Worm (Caenorhabditis elegans): Measurements from ENCODE around the gene T22D1.5.
A peak's percentile ranks its signal among the peaks of the same experiment; 100 is the strongest.

Gene T22D1.5

ce11 chrIV:6904606-6905005 is 856 bp downstream of the T22D1.5 start:
- peak in 1 of 2 experiments; percentile 92 for TF ChIP-seq unc-62 (GFP tag; optimal IDR thresholded peaks at IDR 0.05 in 1 of 2)
- no peak for TF ChIP-seq unc-62 (tag; optimal IDR thresholded peaks at IDR 0.05)
- TF ChIP-seq F26F4.8 (GFP tag; conservative IDR thresholded peaks at IDR 0.05), result no peak

ce11 chrIV:6905428-6905827 is 1.7 kb downstream of the T22D1.5 start:
- TF ChIP-seq rbr-2 (tag; optimal IDR thresholded peaks at IDR 0.05), result no peak
- no peak for TF ChIP-seq dve-1 (tag; optimal IDR thresholded peaks at IDR 0.05; ENCODE audit: insufficient read depth)
- no peak for TF ChIP-seq lin-39 (tag; optimal IDR thresholded peaks at IDR 0.05)
- no peak for TF ChIP-seq tra-1 (GFP tag; IDR thresholded peaks at IDR 0.05)
- TF ChIP-seq mdl-1 (tag; optimal IDR thresholded peaks at IDR 0.05), result no peak
- TF ChIP-seq pqm-1 (tag; optimal IDR thresholded peaks at IDR 0.05), result no peak
- no peak for TF ChIP-seq hlh-30 (tag; optimal IDR thresholded peaks at IDR 0.05; ENCODE audit: insufficient read depth)
- no peak for TF ChIP-seq unc-62 (GFP tag; optimal IDR thresholded peaks at IDR 0.05 in 1 of 2)
- no peak for TF ChIP-seq unc-62 (tag; optimal IDR thresholded peaks at IDR 0.05)
- no peak for TF ChIP-seq nhr-48 (tag; optimal IDR thresholded peaks at IDR 0.05)
- TF ChIP-seq F26F4.8 (GFP tag; conservative IDR thresholded peaks at IDR 0.05), result 0 out of 2 replicates have a peak, but pooled peaks have one; percentile 16
- TF ChIP-seq unc-130 (GFP tag; optimal IDR thresholded peaks at IDR 0.05), result peak; percentile 5
- no peak for TF ChIP-seq nhr-111 (GFP tag; optimal IDR thresholded peaks at IDR 0.05)
- TF ChIP-seq F44E2.7 (GFP tag; IDR thresholded peaks at IDR 0.05), result no peak
- no peak for TF ChIP-seq ces-1 (GFP tag; optimal IDR thresholded peaks at IDR 0.05)
- TF ChIP-seq nhr-41 (GFP tag; IDR thresholded peaks at IDR 0.05), result no peak
- no peak for TF ChIP-seq ceh-82 (tag; optimal IDR thresholded peaks at IDR 0.05)
- TF ChIP-seq arid-1 (GFP tag; conservative IDR thresholded peaks at IDR 0.05), result 0 out of 2 replicates have a peak, but pooled peaks have one; percentile 44
- TF ChIP-seq daf-12 (tag; optimal IDR thresholded peaks at IDR 0.05), result no peak
- no peak for TF ChIP-seq nhr-102 (tag; optimal IDR thresholded peaks at IDR 0.05)
- TF ChIP-seq Y105C5A.15 (GFP tag; IDR thresholded peaks at IDR 0.05), result no peak
- TF ChIP-seq snpc-1.2 (GFP tag; IDR thresholded peaks at IDR 0.05), result peak; percentile 76; the same call in 1 of the 2 replicates
- peak; percentile 41; the same call in 1 of the 2 replicates for TF ChIP-seq lin-38 (GFP tag; IDR thresholded peaks at IDR 0.05)
- no peak for TF ChIP-seq sdz-12 (GFP tag; optimal IDR thresholded peaks at IDR 0.05)
- TF ChIP-seq pha-4 (GFP tag; IDR thresholded peaks at IDR 0.05), result 0 out of 2 replicates have a peak, but pooled peaks have one; percentile 9
- no peak for TF ChIP-seq pha-4 (tag; optimal IDR thresholded peaks at IDR 0.05)
- no peak for TF ChIP-seq unc-39 (tag; optimal IDR thresholded peaks at IDR 0.05)
- no peak for TF ChIP-seq T20F7.1 (GFP tag; optimal IDR thresholded peaks at IDR 0.05)
- no peak for TF ChIP-seq lin-29 (GFP tag; IDR thresholded peaks at IDR 0.05)
- TF ChIP-seq zfp-3 (GFP tag; conservative IDR thresholded peaks at IDR 0.05), result no peak
- no peak for TF ChIP-seq saeg-2 (GFP tag; IDR thresholded peaks at IDR 0.05)
- no peak for TF ChIP-seq Y48G9A.11 (GFP tag; IDR thresholded peaks at IDR 0.05)
- no peak for TF ChIP-seq nhr-76 (tag; optimal IDR thresholded peaks at IDR 0.05)
- TF ChIP-seq ceh-62 (tag; optimal IDR thresholded peaks at IDR 0.05), result no peak

DNA sequence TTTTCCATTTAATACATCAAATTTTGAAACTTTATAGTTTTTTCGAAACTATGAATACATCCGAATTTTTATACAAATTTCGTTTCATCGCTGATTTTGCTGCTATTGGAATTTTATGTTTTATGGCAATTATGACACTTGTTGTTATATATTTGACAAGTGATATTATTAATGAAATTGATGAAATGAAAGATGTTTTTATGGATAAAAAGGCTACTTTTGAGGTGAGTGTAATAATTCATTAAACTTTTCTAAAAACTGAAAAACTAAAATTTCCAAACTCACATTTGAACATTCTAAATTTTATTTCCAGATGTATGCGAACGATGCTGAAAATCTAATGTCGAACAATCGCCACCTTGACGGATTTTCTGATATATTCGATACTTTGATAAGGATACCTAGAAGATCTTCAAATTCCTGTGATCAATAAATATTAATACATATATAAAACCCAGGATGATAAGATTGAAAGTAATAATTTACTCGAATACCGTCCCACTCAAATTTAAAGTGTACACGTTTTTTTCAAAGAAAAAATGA is 2.3 kb downstream of the T22D1.5 start, which contains the start of the genes T22D1.17 and T22D1.8:
T22D1.17 (plus strand) TSS at position 51 of the 543 bp plus-strand sequence.
T22D1.8 (minus strand) TSS at position 402 of the 543 bp plus-strand sequence.
- TF ChIP-seq dve-1 (tag; optimal IDR thresholded peaks at IDR 0.05; ENCODE audit: insufficient read depth) (no peak), nhr-111 (GFP tag; optimal IDR thresholded peaks at IDR 0.05) (peak; percentile 10), hif-1 (tag; optimal IDR thresholded peaks at IDR 0.05) (no peak), vab-7 (GFP tag; IDR thresholded peaks at IDR 0.05) (no peak), zfp-2 (tag; optimal IDR thresholded peaks at IDR 0.05) (no peak), ama-1 (optimal IDR thresholded peaks at IDR 0.05) (peak; percentile 10), dmd-8 (GFP tag; IDR thresholded peaks at IDR 0.05) (no peak), nhr-42 (GFP tag; IDR thresholded peaks at IDR 0.05) (no peak), nhr-6 (tag; optimal IDR thresholded peaks at IDR 0.05) (no peak), F10B5.3 (tag; optimal IDR thresholded peaks at IDR 0.05) (peak; percentile 17), lin-38 (GFP tag; IDR thresholded peaks at IDR 0.05) (peak; percentile 55), daf-16 (GFP tag; optimal IDR thresholded peaks at IDR 0.05) (no peak), daf-16 (tag; optimal IDR thresholded peaks at IDR 0.05) (peak; percentile 24), unc-130 (GFP tag; optimal IDR thresholded peaks at IDR 0.05) (no peak), jun-1 (tag; optimal IDR thresholded peaks at IDR 0.05) (no peak), lin-1 (GFP tag; IDR thresholded peaks at IDR 0.05) (no peak), ces-1 (GFP tag; optimal IDR thresholded peaks at IDR 0.05) (no peak), nhr-102 (tag; optimal IDR thresholded peaks at IDR 0.05) (peak; percentile 8), attf-4 (tag; optimal IDR thresholded peaks at IDR 0.05) (no peak), skn-1 (tag; optimal IDR thresholded peaks at IDR 0.05) (no peak), aly-2 (tag; optimal IDR thresholded peaks at IDR 0.05) (peak; percentile 69), snpc-1.2 (GFP tag; IDR thresholded peaks at IDR 0.05) (peak; percentile 48; the same call in 1 of the 2 replicates), arid-1 (GFP tag; conservative IDR thresholded peaks at IDR 0.05) (peak; percentile 47; the same call in 1 of the 2 replicates)
